Worm (Caenorhabditis elegans): ENCODE measurements around the gene R31.2.

R31.2 gene

ce11 chrV:11946818-11947217, 29.4 kb downstream of the R31.2 start:
- TF ChIP-seq K12H6.12 (tag; optimal IDR thresholded peaks at IDR 0.05) (no peak), ets-4 (GFP tag; optimal IDR thresholded peaks at IDR 0.05) (no peak), mel-28 (tag; optimal IDR thresholded peaks at IDR 0.05; ENCODE audit: borderline replicate concordance) (no peak)

ce11 chrV:11947414-11947954, 30.1 kb downstream of the R31.2 start:
- TF ChIP-seq ekl-4 (GFP tag; IDR thresholded peaks at IDR 0.05) (no peak), ceh-40 (GFP tag; IDR thresholded peaks at IDR 0.05) (no peak), ceh-79 (tag; optimal IDR thresholded peaks at IDR 0.05) (no peak), xnd-1 (tag; optimal IDR thresholded peaks at IDR 0.05) (no peak), T26A5.8 (tag; optimal IDR thresholded peaks at IDR 0.05) (no peak), hlh-26 (GFP tag; conservative IDR thresholded peaks at IDR 0.05) (no peak), nhr-120 (GFP tag; IDR thresholded peaks at IDR 0.05) (no peak), die-1 (tag; optimal IDR thresholded peaks at IDR 0.05) (no peak), madf-6 (GFP tag; IDR thresholded peaks at IDR 0.05) (no peak), ZK185.1 (tag; optimal IDR thresholded peaks at IDR 0.05; ENCODE audit: poor library complexity, severe bottlenecking) (no peak), somi-1 (GFP tag; optimal IDR thresholded peaks at IDR 0.05) (no peak), athp-1 (tag; optimal IDR thresholded peaks at IDR 0.05) (no peak), ccch-3 (GFP tag; optimal IDR thresholded peaks at IDR 0.05) (no peak), gei-17 (GFP tag; optimal IDR thresholded peaks at IDR 0.05) (no peak), nfya-1 (tag; optimal IDR thresholded peaks at IDR 0.05; ENCODE audit: borderline replicate concordance, insufficient read depth) (no peak), bed-1 (GFP tag; IDR thresholded peaks at IDR 0.05) (no peak), rec-8 (tag; optimal IDR thresholded peaks at IDR 0.05) (no peak), egl-44 (GFP tag; IDR thresholded peaks at IDR 0.05) (no peak)

- TF ChIP-seq ZK185.1 (tag; optimal IDR thresholded peaks at IDR 0.05; ENCODE audit: poor library complexity, severe bottlenecking) (no peak), egl-44 (GFP tag; IDR thresholded peaks at IDR 0.05) (no peak), hlh-26 (GFP tag; conservative IDR thresholded peaks at IDR 0.05) (no peak), lsy-27 (tag; optimal IDR thresholded peaks at IDR 0.05; ENCODE audit: borderline replicate concordance, insufficient read depth) (no peak), F37B4.10 (GFP tag; IDR thresholded peaks at IDR 0.05) (no peak), mel-28 (tag; optimal IDR thresholded peaks at IDR 0.05; ENCODE audit: borderline replicate concordance) (no peak), tlf-1 (GFP tag; optimal IDR thresholded peaks at IDR 0.05) (no peak), F52B5.7 (tag; optimal IDR thresholded peaks at IDR 0.05) (no peak), ztf-22 (GFP tag; optimal IDR thresholded peaks at IDR 0.05) (no peak), B0261.1 (tag; optimal IDR thresholded peaks at IDR 0.05) (no peak), F55B11.4 (tag; optimal IDR thresholded peaks at IDR 0.05; ENCODE audit: borderline replicate concordance, insufficient read depth) (no peak), snpc-3.4 (tag; optimal IDR thresholded peaks at IDR 0.05) (no peak), zim-3 (tag; optimal IDR thresholded peaks at IDR 0.05) (no peak), Y53F4B.3 (GFP tag; IDR thresholded peaks at IDR 0.05) (no peak), ets-4 (GFP tag; optimal IDR thresholded peaks at IDR 0.05) (no peak), egrh-3 (GFP tag; IDR thresholded peaks at IDR 0.05) (no peak), lir-1 (GFP tag; conservative IDR thresholded peaks at IDR 0.05) (no peak), F33H1.4 (GFP tag; IDR thresholded peaks at IDR 0.05) (no peak), let-607 (tag; optimal IDR thresholded peaks at IDR 0.05) (no peak), dpl-1 (GFP tag; optimal IDR thresholded peaks at IDR 0.05) (no peak)
Measured at ce11 chrV:11948581-11948980, 31.2 kb downstream of the R31.2 start.

Data from whole organism, young adult.